Worm (Caenorhabditis elegans) whole organism, early embryonic: ENCODE measurements around the gene mspn-1.

Experiments used
- B0310.2 ChIP-seq: sonication (generic microtip); optimal IDR thresholded peaks from 2 replicates; lab custom pipeline; 2016; ENCODE audit warnings: mild to moderate bottlenecking, missing genetic modification characterization, missing compliant biosample characterization
- F13C5.2 ChIP-seq: sonication (generic microtip); optimal IDR thresholded peaks from 2 replicates; lab custom pipeline; 2017; ENCODE audit warnings: mild to moderate bottlenecking, missing genetic modification characterization, inconsistent platforms, missing compliant biosample characterization
- aly-1 ChIP-seq: sonication (generic microtip); optimal IDR thresholded peaks from 2 replicates; lab custom pipeline; 2016; ENCODE audit warnings: missing genetic modification characterization, missing compliant biosample characterization
- ama-1 ChIP-seq: fragments of 150-350 bp; optimal IDR thresholded peaks from 2 replicates; lab custom pipeline; 2014
- ceh-36 ChIP-seq: sonication (generic microtip); optimal IDR thresholded peaks from 2 replicates; lab custom pipeline; 2016; ENCODE audit warnings: missing genetic modification characterization, inconsistent platforms, missing compliant biosample characterization
- ets-7 ChIP-seq: sonication (generic microtip); optimal IDR thresholded peaks from 2 replicates; lab custom pipeline; 2016; ENCODE audit warnings: missing genotype, missing genetic modification characterization, missing compliant biosample characterization
- flt-1 ChIP-seq: fragments of 200-800 bp; sonication (Bioruptor generic); IDR thresholded peaks from 2 replicates; pipeline ENCODE4 v1.3.6; 2022; ENCODE audit warnings: missing genetic modification characterization, missing compliant biosample characterization
- hmg-4 ChIP-seq: fragments of 200-800 bp; sonication (Bioruptor generic); optimal IDR thresholded peaks from 2 replicates; lab custom pipeline; 2018; ENCODE audit warnings: mild to moderate bottlenecking, missing genetic modification characterization, missing compliant biosample characterization
- pes-1 ChIP-seq: fragments of 200-800 bp; sonication (Bioruptor generic); IDR thresholded peaks from 2 replicates; pipeline ENCODE4 v1.3.6; 2022; ENCODE audit warnings: missing genetic modification reagents, missing genetic modification characterization, missing compliant biosample characterization
- tbx-11 ChIP-seq: fragments of 200-800 bp; sonication (Bioruptor generic); IDR thresholded peaks from 2 replicates; pipeline ENCODE4 v1.3.6; 2022; ENCODE audit warnings: missing genetic modification characterization, missing compliant biosample characterization
- tbx-37 ChIP-seq: fragments of 200-800 bp; sonication (Bioruptor generic); conservative IDR thresholded peaks from 2 replicates; pipeline ENCODE4 v1.3.6; 2022; ENCODE audit warnings: missing genetic modification reagents, missing genetic modification characterization, missing compliant biosample characterization
- tra-4 ChIP-seq: sonication (generic microtip); optimal IDR thresholded peaks from 2 replicates; lab custom pipeline; 2017; ENCODE audit warnings: missing genetic modification characterization, missing compliant biosample characterization

- TF ChIP-seq B0310.2 (tag; lab: Kevin White, UChicago) (no peak), ama-1 (lab: Kevin White, UChicago) (no peak), pes-1 (no peak), tbx-37 (GFP tag; lab: Robert Waterston, UW) (no peak), tbx-11 (no peak), flt-1 (GFP tag; lab: Robert Waterston, UW) (no peak), ceh-36 (tag; lab: Kevin White, UChicago) (no peak), hmg-4 (GFP tag; lab: Kevin White, UChicago) (no peak), aly-1 (tag; lab: Kevin White, UChicago) (no peak), tra-4 (tag; lab: Kevin White, UChicago) (no peak), ets-7 (tag; lab: Kevin White, UChicago) (no peak), F13C5.2 (no peak)
Measured at ce11 chrIV:10216078-10216477, 38.3 kb downstream of the mspn-1 start, which contains the start of gene col-124.
